Fruit fly (Drosophila melanogaster): Measurements from ENCODE around the gene Rsod.

The Rsod gene

dm6 chr3R:30193826-30194225 lies 22.8 kb upstream of the Rsod start (continued):
- TF ChIP-seq ftz-f1 (GFP tag; optimal IDR thresholded peaks at IDR 0.05) (no peak), fu2 (GFP tag; optimal IDR thresholded peaks at IDR 0.05) (no peak), yki (optimal IDR thresholded peaks at IDR 0.05) (no peak), CG12071 (GFP tag; optimal IDR thresholded peaks at IDR 0.05) (peak; percentile 36), zen (tag; optimal IDR thresholded peaks at IDR 0.05) (no peak), prd (optimal IDR thresholded peaks at IDR 0.05) (no peak), prd (GFP tag; IDR thresholded peaks at IDR 0.05) (no peak), unc-4 (GFP tag; IDR thresholded peaks at IDR 0.05; ENCODE audit: partially characterized antibody) (no peak), CG12769 (tag; optimal IDR thresholded peaks at IDR 0.05) (peak; percentile 15), mirr (GFP tag; optimal IDR thresholded peaks at IDR 0.05) (peak; percentile 25), Six4 (GFP tag; optimal IDR thresholded peaks at IDR 0.05) (no peak), HHEX (GFP tag; optimal IDR thresholded peaks at IDR 0.05) (peak; percentile 15), sens (GFP tag) (peak; percentile 55), CG10209 (GFP tag; optimal IDR thresholded peaks at IDR 0.05) (peak; percentile 0), CG1792 (GFP tag; optimal IDR thresholded peaks at IDR 0.05) (no peak), amos (GFP tag; IDR thresholded peaks at IDR 0.05; ENCODE audit: partially characterized antibody) (no peak), CG8924 (tag; optimal IDR thresholded peaks at IDR 0.05) (no peak)

dm6 chr3R:30191462-30191874 lies 20.5 kb upstream of the Rsod start:
- TF ChIP-seq CG14014 (GFP tag; IDR thresholded peaks at IDR 0.05), result no peak
- TF ChIP-seq CG11093 (GFP tag; IDR thresholded peaks at IDR 0.05), result no peak
- no peak for TF ChIP-seq YL-1 (GFP tag; optimal IDR thresholded peaks at IDR 0.05)
- TF ChIP-seq CG6272 (GFP tag; IDR thresholded peaks at IDR 0.05), result no peak
- no peak for TF ChIP-seq tup (GFP tag; optimal IDR thresholded peaks at IDR 0.05)
- TF ChIP-seq CG6765 (GFP tag; optimal IDR thresholded peaks at IDR 0.05), result no peak
- peak; percentile 53 for TF ChIP-seq tio (GFP tag; optimal IDR thresholded peaks at IDR 0.05)
- TF ChIP-seq jigr1 (GFP tag; IDR thresholded peaks at IDR 0.05), result no peak
- TF ChIP-seq Ssrp (tag; optimal IDR thresholded peaks at IDR 0.05), result peak; percentile 48
- no peak for TF ChIP-seq CG14860 (GFP tag; IDR thresholded peaks at IDR 0.05; ENCODE audit: partially characterized antibody)
- no peak for TF ChIP-seq CG13296 (GFP tag; optimal IDR thresholded peaks at IDR 0.05)
- no peak for TF ChIP-seq nerfin-2 (GFP tag; IDR thresholded peaks at IDR 0.05; ENCODE audit: partially characterized antibody)
- TF ChIP-seq Opbp (GFP tag; IDR thresholded peaks at IDR 0.05; ENCODE audit: partially characterized antibody), result no peak
- no peak for TF ChIP-seq Vsx1 (GFP tag; optimal IDR thresholded peaks at IDR 0.05)
- TF ChIP-seq zfh2 (GFP tag; optimal IDR thresholded peaks at IDR 0.05), result peak; percentile 32
- no peak for TF ChIP-seq Six4 (GFP tag; optimal IDR thresholded peaks at IDR 0.05)
- TF ChIP-seq CG6689 (GFP tag; IDR thresholded peaks at IDR 0.05), result no peak
- no peak for TF ChIP-seq amos (GFP tag; IDR thresholded peaks at IDR 0.05; ENCODE audit: partially characterized antibody)
- no peak for TF ChIP-seq CG14965 (GFP tag; optimal IDR thresholded peaks at IDR 0.05; ENCODE audit: borderline replicate concordance)
- peak; percentile 30 for TF ChIP-seq CG16815 (GFP tag; optimal IDR thresholded peaks at IDR 0.05)
- no peak for TF ChIP-seq run (tag; optimal IDR thresholded peaks at IDR 0.05)
- peak; percentile 57 for TF ChIP-seq Antp (GFP tag; optimal IDR thresholded peaks at IDR 0.05)
- TF ChIP-seq Deaf1 (tag; optimal IDR thresholded peaks at IDR 0.05), result no peak
- TF ChIP-seq Lhr (GFP tag; optimal IDR thresholded peaks at IDR 0.05), result no peak
- TF ChIP-seq kni (GFP tag; optimal IDR thresholded peaks at IDR 0.05), result no peak
- no peak for TF ChIP-seq Xrp1 (GFP tag; IDR thresholded peaks at IDR 0.05)
- TF ChIP-seq bowl (GFP tag; IDR thresholded peaks at IDR 0.05), result no peak
- TF ChIP-seq CG10366 (GFP tag; IDR thresholded peaks at IDR 0.05), result no peak
- peak; percentile 34 for TF ChIP-seq CG1603 (tag; optimal IDR thresholded peaks at IDR 0.05)
- TF ChIP-seq aop (GFP tag; IDR thresholded peaks at IDR 0.05), result no peak
- no peak for TF ChIP-seq gro (GFP tag; optimal IDR thresholded peaks at IDR 0.05)
- TF ChIP-seq sd (tag; optimal IDR thresholded peaks at IDR 0.05), result no peak
- no peak for TF ChIP-seq pros (GFP tag; optimal IDR thresholded peaks at IDR 0.05)
- no peak for TF ChIP-seq Neu2 (GFP tag; optimal IDR thresholded peaks at IDR 0.05; ENCODE audit: borderline replicate concordance)
- TF ChIP-seq lov (optimal IDR thresholded peaks at IDR 0.05), result no peak
- no peak for TF ChIP-seq lov (GFP tag; IDR thresholded peaks at IDR 0.05)
- TF ChIP-seq fu2 (GFP tag; optimal IDR thresholded peaks at IDR 0.05), result peak; percentile 13

Data from whole organism, embryonic.